Fruit fly (Drosophila melanogaster): Measurements from ENCODE around the gene CG43349.

Gene CG43349

dm6 chr2L:1207432-1207831, 7.4 kb downstream of the CG43349 start (continued):
- peak; percentile 77; the same call in 2 of the 3 replicates for TF ChIP-seq row (GFP tag; IDR thresholded peaks at IDR 0.05)
- no peak for TF ChIP-seq Lim3 (GFP tag; IDR thresholded peaks at IDR 0.05)
- 0 out of 2 replicates have a peak, but pooled peaks have one; percentile 19 for TF ChIP-seq ttk (GFP tag; IDR thresholded peaks at IDR 0.05)
- TF ChIP-seq CG14667 (GFP tag; IDR thresholded peaks at IDR 0.05), result peak; percentile 28; the same call in 1 of the 2 replicates
- peak; percentile 70; the same call in 1 of the 2 replicates for TF ChIP-seq lmd (GFP tag; IDR thresholded peaks at IDR 0.05)
- TF ChIP-seq sc (optimal IDR thresholded peaks at IDR 0.05), result no peak
- TF ChIP-seq sc (GFP tag; optimal IDR thresholded peaks at IDR 0.05), result no peak
- no peak for TF ChIP-seq CG16813 (GFP tag; IDR thresholded peaks at IDR 0.05; ENCODE audit: partially characterized antibody)
- TF ChIP-seq HLH54F (GFP tag; optimal IDR thresholded peaks at IDR 0.05), result no peak
- TF ChIP-seq fd102C (GFP tag; optimal IDR thresholded peaks at IDR 0.05), result no peak
- peak; percentile 29 for TF ChIP-seq lilli (GFP tag; optimal IDR thresholded peaks at IDR 0.05)
- no peak for TF ChIP-seq jing (GFP tag; optimal IDR thresholded peaks at IDR 0.05)
- no peak for TF ChIP-seq Lpt (GFP tag; optimal IDR thresholded peaks at IDR 0.05)
- TF ChIP-seq CG18764 (GFP tag; optimal IDR thresholded peaks at IDR 0.05), result no peak
- TF ChIP-seq Meics (GFP tag; optimal IDR thresholded peaks at IDR 0.05), result peak; percentile 55
- no peak for TF ChIP-seq CG18476 (GFP tag; optimal IDR thresholded peaks at IDR 0.05)
- no peak for TF ChIP-seq CG33557 (GFP tag; optimal IDR thresholded peaks at IDR 0.05)
- TF ChIP-seq MTF-1 (GFP tag; optimal IDR thresholded peaks at IDR 0.05; ENCODE audit: borderline replicate concordance), result no peak
- TF ChIP-seq Hr3 (GFP tag; optimal IDR thresholded peaks at IDR 0.05), result peak; percentile 18
- no peak for TF ChIP-seq Side (GFP tag; optimal IDR thresholded peaks at IDR 0.05)
- TF ChIP-seq CG13123 (GFP tag; optimal IDR thresholded peaks at IDR 0.05), result no peak
- no peak for TF ChIP-seq CG4854 (GFP tag; optimal IDR thresholded peaks at IDR 0.05)
- peak; percentile 61 for TF ChIP-seq CG11504 (tag; optimal IDR thresholded peaks at IDR 0.05)
- TF ChIP-seq zf30C (GFP tag; optimal IDR thresholded peaks at IDR 0.05), result no peak
- TF ChIP-seq Nf-YA (GFP tag; IDR thresholded peaks at IDR 0.05), result peak; percentile 61
- TF ChIP-seq Sry-δ (GFP tag; optimal IDR thresholded peaks at IDR 0.05), result no peak
- peak; percentile 78 for TF ChIP-seq Ada2b (GFP tag; IDR thresholded peaks at IDR 0.05)
- peak; percentile 5 for TF ChIP-seq CG2875 (GFP tag; optimal IDR thresholded peaks at IDR 0.05)
- no peak for TF ChIP-seq Bdp1 (GFP tag; optimal IDR thresholded peaks at IDR 0.05)
- TF ChIP-seq CG4328 (GFP tag; optimal IDR thresholded peaks at IDR 0.05), result no peak
- no peak for TF ChIP-seq NfI (GFP tag; optimal IDR thresholded peaks at IDR 0.05)
- no peak for TF ChIP-seq unc-4 (GFP tag; IDR thresholded peaks at IDR 0.05; ENCODE audit: partially characterized antibody)
- no peak for TF ChIP-seq crc (GFP tag; optimal IDR thresholded peaks at IDR 0.05)
- TF ChIP-seq E2f2 (GFP tag; IDR thresholded peaks at IDR 0.05), result peak; percentile 43; the same call in 1 of the 2 replicates
- TF ChIP-seq B-H2 (GFP tag; optimal IDR thresholded peaks at IDR 0.05), result no peak
- TF ChIP-seq dan (GFP tag; IDR thresholded peaks at IDR 0.05), result no peak
- TF ChIP-seq pzg (GFP tag; optimal IDR thresholded peaks at IDR 0.05), result no peak
- no peak for TF ChIP-seq MESR4 (GFP tag; optimal IDR thresholded peaks at IDR 0.05)
- TF ChIP-seq Max (GFP tag; optimal IDR thresholded peaks at IDR 0.05), result no peak
- no peak for TF ChIP-seq sqz (GFP tag; optimal IDR thresholded peaks at IDR 0.05)
- no peak for TF ChIP-seq CG10321 (GFP tag; IDR thresholded peaks at IDR 0.05)
- TF ChIP-seq so (GFP tag; IDR thresholded peaks at IDR 0.05), result peak; percentile 75
- TF ChIP-seq CG7745 (tag; optimal IDR thresholded peaks at IDR 0.05), result no peak
- no peak for TF ChIP-seq CG4820 (GFP tag; optimal IDR thresholded peaks at IDR 0.05)
- TF ChIP-seq HmgZ (tag; optimal IDR thresholded peaks at IDR 0.05), result peak; percentile 29
- no peak for TF ChIP-seq Bgb (GFP tag; IDR thresholded peaks at IDR 0.05; ENCODE audit: partially characterized antibody)
- TF ChIP-seq CG15479 (GFP tag; optimal IDR thresholded peaks at IDR 0.05), result no peak
- no peak for TF ChIP-seq fd64A (GFP tag; optimal IDR thresholded peaks at IDR 0.05)
- no peak for TF ChIP-seq CG3838 (GFP tag; optimal IDR thresholded peaks at IDR 0.05)
- no peak for TF ChIP-seq Ssrp (tag; optimal IDR thresholded peaks at IDR 0.05)
- no peak for TF ChIP-seq sim (GFP tag; IDR thresholded peaks at IDR 0.05)
- TF ChIP-seq sob (GFP tag; IDR thresholded peaks at IDR 0.05), result peak; percentile 71

All from whole organism, embryonic.